Worm (Caenorhabditis elegans): ENCODE measurements around the gene F14H8.8.

ce11 chrV:15060595-15060994 lies 31.3 kb downstream of the F14H8.8 start:
- no peak for TF ChIP-seq snpc-4 (tag; optimal IDR thresholded peaks at IDR 0.05)
- TF ChIP-seq ama-1 (optimal IDR thresholded peaks at IDR 0.05), result no peak
- TF ChIP-seq zag-1 (tag; optimal IDR thresholded peaks at IDR 0.05), result no peak
- TF ChIP-seq nhr-23 (tag; optimal IDR thresholded peaks at IDR 0.05), result no peak
- TF ChIP-seq mbf-1 (tag; optimal IDR thresholded peaks at IDR 0.05), result no peak
- no peak for TF ChIP-seq ceh-16 (tag; optimal IDR thresholded peaks at IDR 0.05)
- no peak for TF ChIP-seq unc-62 (GFP tag; optimal IDR thresholded peaks at IDR 0.05)
- no peak for TF ChIP-seq R02D3.7 (tag; optimal IDR thresholded peaks at IDR 0.05)

Measured in whole organism, L2 larva.